Fruit fly (Drosophila melanogaster) whole organism, embryonic: ENCODE results near the gene inaE.

ENCODE experiments used
- Awh ChIP-seq: fragments of 200-800 bp; sonication (Bioruptor generic); IDR thresholded peaks from 2 replicates; pipeline ENCODE4, ENCODE4 v1.3.6; 2022; ENCODE audit warnings: missing biosample characterization, missing genetic modification characterization
- Bdp1 ChIP-seq: fragments of 200-800 bp; sonication (Bioruptor generic); optimal IDR thresholded peaks from 3 replicates; lab custom pipeline; 2016; ENCODE audit warnings: missing biosample characterization, missing genetic modification characterization
- CG12391 ChIP-seq: fragments of 200-800 bp; sonication (Bioruptor generic); optimal IDR thresholded peaks from 3 replicates; lab custom pipeline; 2018; ENCODE audit warnings: missing biosample characterization, mild to moderate bottlenecking, missing genetic modification characterization, moderate library complexity
- CG13123 ChIP-seq: fragments of 200-800 bp; sonication (Bioruptor generic); optimal IDR thresholded peaks from 2 replicates; lab custom pipeline; 2016; ENCODE audit warnings: missing biosample characterization, missing genetic modification characterization
- CG13296 ChIP-seq: fragments of 200-800 bp; sonication (Bioruptor generic); optimal IDR thresholded peaks from 3 replicates; lab custom pipeline; 2018; ENCODE audit warnings: missing biosample characterization, mild to moderate bottlenecking, missing genetic modification characterization
- CG15479 ChIP-seq: fragments of 200-800 bp; sonication (Bioruptor generic); optimal IDR thresholded peaks from 3 replicates; lab custom pipeline; 2019; ENCODE audit warnings: missing biosample characterization, mild to moderate bottlenecking, missing genetic modification characterization, moderate library complexity
- CG18262 ChIP-seq: fragments of 200-800 bp; optimal IDR thresholded peaks from 3 replicates; lab custom pipeline; 2019; ENCODE audit warnings: missing biosample characterization, mild to moderate bottlenecking, missing genetic modification characterization, moderate library complexity
- CG18619 ChIP-seq: fragments of 200-800 bp; sonication (Bioruptor generic); optimal IDR thresholded peaks from 3 replicates; lab custom pipeline; 2017; ENCODE audit warnings: missing biosample characterization, mild to moderate bottlenecking, missing genetic modification characterization
- CG30403 ChIP-seq: fragments of 200-800 bp; sonication (Bioruptor generic); optimal IDR thresholded peaks from 3 replicates; lab custom pipeline; 2016; ENCODE audit warnings: missing biosample characterization, missing genetic modification characterization
- CG31224 ChIP-seq: fragments of 200-800 bp; sonication (Bioruptor generic); IDR thresholded peaks from 2 replicates; pipeline ENCODE4 v1.3.6; 2022; ENCODE audit warnings: missing biosample characterization, missing genetic modification characterization
- CG32532 ChIP-seq: fragments of 200-800 bp; sonication (Bioruptor generic); IDR thresholded peaks from 2 replicates; pipeline ENCODE4 v1.3.6; 2022; ENCODE audit warnings: missing biosample characterization, missing genetic modification characterization
- CG42726 ChIP-seq: fragments of 200-800 bp; sonication (Bioruptor generic); IDR thresholded peaks from 2 replicates; pipeline ENCODE4 v1.3.6; 2022; ENCODE audit warnings: missing biosample characterization, missing genetic modification characterization; ENCODE audit not compliant: partially characterized antibody
- CG4328 ChIP-seq: fragments of 200-800 bp; sonication (Bioruptor generic); optimal IDR thresholded peaks from 3 replicates; lab custom pipeline; 2017; ENCODE audit warnings: missing biosample characterization, missing genetic modification reagents, missing genetic modification characterization
- CG43689 ChIP-seq: fragments of 200-800 bp; sonication (Bioruptor generic); IDR thresholded peaks from 2 replicates; pipeline ENCODE4 v1.3.6; 2022; ENCODE audit warnings: missing biosample characterization, missing genetic modification characterization
- CG5245 ChIP-seq: fragments of 200-800 bp; sonication (Bioruptor generic); optimal IDR thresholded peaks from 3 replicates; lab custom pipeline; 2016; ENCODE audit warnings: missing biosample characterization, missing genetic modification characterization
- CG7928 ChIP-seq: fragments of 200-800 bp; sonication (Bioruptor generic); optimal IDR thresholded peaks from 2 replicates; lab custom pipeline; 2017; ENCODE audit warnings: missing biosample characterization, mild to moderate bottlenecking, missing genetic modification characterization
- CG8765 ChIP-seq: fragments of 200-800 bp; sonication (Bioruptor generic); IDR thresholded peaks from 2 replicates; pipeline ENCODE4 v1.3.6; 2022; ENCODE audit warnings: missing biosample characterization, missing genetic modification characterization
- Camta ChIP-seq: fragments of 200-800 bp; sonication (Bioruptor generic); optimal IDR thresholded peaks from 2 replicates; lab custom pipeline; 2016; ENCODE audit warnings: missing biosample characterization, missing genetic modification characterization
- D19B ChIP-seq: fragments of 200-800 bp; sonication (Bioruptor generic); optimal IDR thresholded peaks from 2 replicates; lab custom pipeline; 2017; ENCODE audit warnings: missing biosample characterization, mild to moderate bottlenecking, missing genetic modification characterization
- Dbx ChIP-seq: fragments of 200-800 bp; sonication (Bioruptor generic); IDR thresholded peaks from 3 replicates; pipeline ENCODE4 v1.3.6; 2022; ENCODE audit warnings: missing biosample characterization, missing genetic modification characterization
- Doc3 ChIP-seq: fragments of 200-800 bp; sonication (Bioruptor generic); IDR thresholded peaks from 3 replicates; pipeline ENCODE4 v1.3.6; 2022; ENCODE audit warnings: missing biosample characterization, missing genetic modification characterization; ENCODE audit not compliant: partially characterized antibody
- Fer1 ChIP-seq: fragments of 200-800 bp; sonication (Bioruptor generic); optimal IDR thresholded peaks from 2 replicates; lab custom pipeline; 2017; ENCODE audit warnings: missing biosample characterization, mild to moderate bottlenecking, missing genetic modification characterization
- HLH4C ChIP-seq: fragments of 200-800 bp; sonication (Bioruptor generic); IDR thresholded peaks from 3 replicates; pipeline ENCODE4 v1.3.6; 2022; ENCODE audit warnings: missing biosample characterization, missing genetic modification characterization; ENCODE audit not compliant: partially characterized antibody
- HmgZ ChIP-seq: fragments of 200-800 bp; sonication (Bioruptor generic); optimal IDR thresholded peaks from 2 replicates; lab custom pipeline; 2018; ENCODE audit warnings: missing biosample characterization, mild to moderate bottlenecking, missing genetic modification characterization
- Optix ChIP-seq: fragments of 200-800 bp; sonication (Bioruptor generic); IDR thresholded peaks from 3 replicates; pipeline ENCODE4 v1.3.6; 2022; ENCODE audit warnings: missing biosample characterization, missing genetic modification characterization
- PHDP ChIP-seq: fragments of 200-800 bp; sonication (Bioruptor generic); optimal IDR thresholded peaks from 3 replicates; lab custom pipeline; 2018; ENCODE audit warnings: missing biosample characterization, mild to moderate bottlenecking, missing genetic modification characterization, moderate library complexity
- Rx ChIP-seq: fragments of 200-800 bp; sonication (Bioruptor generic); IDR thresholded peaks from 2 replicates; pipeline ENCODE4 v1.3.6; 2022; ENCODE audit warnings: missing biosample characterization, missing genetic modification characterization
- Sry-β ChIP-seq: fragments of 200-800 bp; sonication (Bioruptor generic); optimal IDR thresholded peaks from 2 replicates; lab custom pipeline; 2018; ENCODE audit warnings: missing biosample characterization, mild to moderate bottlenecking, missing genetic modification characterization, moderate library complexity
- Sry-δ ChIP-seq: fragments of 200-800 bp; sonication (Bioruptor generic); optimal IDR thresholded peaks from 2 replicates; lab custom pipeline; 2016; ENCODE audit warnings: missing biosample characterization, missing genetic modification characterization
- TFAM ChIP-seq: fragments of 200-800 bp; sonication (Bioruptor generic); optimal IDR thresholded peaks from 2 replicates; lab custom pipeline; 2017; ENCODE audit warnings: missing biosample characterization, missing genetic modification characterization, inconsistent platforms
- Taf1 ChIP-seq: fragments of 200-800 bp; sonication (Bioruptor generic); IDR thresholded peaks from 2 replicates; pipeline ENCODE4 v1.3.6; 2022; ENCODE audit warnings: missing biosample characterization, missing genetic modification characterization
- Trl ChIP-seq, 3 experiments: fragments of >200 bp in 2 of 3; fragments of 200-800 bp in 1 of 3; sonication (Bioruptor generic) in 1 of 3; optimal IDR thresholded peaks; 2 replicates in 1 of 3; 3 replicates in 2 of 3; lab custom pipeline; 2016 to 2017; ENCODE audit warnings: missing biosample characterization in 1 of 3, missing genetic modification characterization in 1 of 3
- ap ChIP-seq: fragments of 200-800 bp; sonication (Bioruptor generic); IDR thresholded peaks from 2 replicates; pipeline ENCODE4 v1.3.6; 2022; ENCODE audit warnings: missing biosample characterization, missing genetic modification characterization
- ewg ChIP-seq: fragments of 200-800 bp; sonication (Bioruptor generic); optimal IDR thresholded peaks from 3 replicates; lab custom pipeline; 2017; ENCODE audit warnings: mild to moderate bottlenecking, missing biosample characterization, missing genetic modification reagents, missing genetic modification characterization
- fd102C ChIP-seq: fragments of 200-800 bp; sonication (Bioruptor generic); optimal IDR thresholded peaks from 2 replicates; lab custom pipeline; 2018; ENCODE audit warnings: missing biosample characterization, mild to moderate bottlenecking, missing genetic modification characterization, moderate library complexity
- gcm ChIP-seq: fragments of 200-800 bp; sonication (Bioruptor generic); optimal IDR thresholded peaks from 2 replicates; lab custom pipeline; 2019; ENCODE audit warnings: missing biosample characterization, mild to moderate bottlenecking, missing genetic modification characterization, moderate library complexity
- luna ChIP-seq: fragments of 200-800 bp; sonication (Bioruptor generic); optimal IDR thresholded peaks from 2 replicates; lab custom pipeline; 2016; ENCODE audit warnings: missing biosample characterization, missing genetic modification characterization
- mirr ChIP-seq: fragments of 200-800 bp; sonication (Bioruptor generic); optimal IDR thresholded peaks from 3 replicates; lab custom pipeline; 2018; ENCODE audit warnings: missing biosample characterization, mild to moderate bottlenecking, missing genetic modification characterization
- onecut ChIP-seq: fragments of 200-800 bp; sonication (Bioruptor generic); IDR thresholded peaks from 2 replicates; pipeline ENCODE4 v1.3.6; 2022; ENCODE audit warnings: missing biosample characterization, missing genetic modification characterization
- peb ChIP-seq: fragments of 200-800 bp; sonication (Bioruptor generic); IDR thresholded peaks from 2 replicates; pipeline ENCODE4 v1.3.6; 2022; ENCODE audit warnings: missing biosample characterization, missing genetic modification characterization
- pho ChIP-seq: fragments of 200-800 bp; sonication (Bioruptor generic); optimal IDR thresholded peaks from 2 replicates; lab custom pipeline; 2016; ENCODE audit warnings: missing biosample characterization, missing genetic modification characterization
- pum ChIP-seq: fragments of 200-800 bp; sonication (Bioruptor generic); optimal IDR thresholded peaks from 2 replicates; lab custom pipeline; 2016; ENCODE audit warnings: missing biosample characterization, missing genetic modification characterization
- ro ChIP-seq: fragments of 200-800 bp; sonication (Bioruptor generic); IDR thresholded peaks from 2 replicates; pipeline ENCODE4 v1.3.6; 2022; ENCODE audit warnings: missing biosample characterization, missing genetic modification characterization
- salm ChIP-seq: fragments of 200-800 bp; sonication (Bioruptor generic); optimal IDR thresholded peaks from 2 replicates; lab custom pipeline; 2018; ENCODE audit warnings: missing biosample characterization, mild to moderate bottlenecking, missing genetic modification characterization
- shn ChIP-seq: fragments of 200-800 bp; sonication (Bioruptor generic); optimal IDR thresholded peaks from 3 replicates; lab custom pipeline; 2016; ENCODE audit warnings: missing biosample characterization, missing genetic modification characterization
- ssp ChIP-seq: fragments of 200-800 bp; sonication (Bioruptor generic); IDR thresholded peaks from 2 replicates; pipeline ENCODE4 v1.3.6; 2022; ENCODE audit warnings: missing biosample characterization, missing genetic modification characterization
- tgo ChIP-seq: fragments of 200-800 bp; sonication (Bioruptor generic); IDR thresholded peaks from 3 replicates; pipeline ENCODE4 v1.3.6; 2022; ENCODE audit warnings: missing biosample characterization, missing genetic modification characterization
- tna ChIP-seq: fragments of 200-800 bp; sonication (Bioruptor generic); IDR thresholded peaks from 2 replicates; pipeline ENCODE4 v1.3.6; 2022; ENCODE audit warnings: missing biosample characterization, missing genetic modification characterization; ENCODE audit not compliant: partially characterized antibody
- tx ChIP-seq: fragments of 200-800 bp; sonication (Bioruptor generic); optimal IDR thresholded peaks from 2 replicates; lab custom pipeline; 2016; ENCODE audit warnings: missing biosample characterization, missing genetic modification characterization
- unc-4 ChIP-seq: fragments of 200-800 bp; sonication (Bioruptor generic); IDR thresholded peaks from 2 replicates; pipeline ENCODE4 v1.3.6; 2022; ENCODE audit warnings: missing biosample characterization, missing genetic modification characterization; ENCODE audit not compliant: partially characterized antibody
- vnd ChIP-seq: fragments of 200-800 bp; sonication (Bioruptor generic); IDR thresholded peaks from 3 replicates; pipeline ENCODE4 v1.3.6; 2022; ENCODE audit warnings: missing biosample characterization, missing genetic modification characterization; ENCODE audit not compliant: partially characterized antibody

Gene inaE

DNA sequence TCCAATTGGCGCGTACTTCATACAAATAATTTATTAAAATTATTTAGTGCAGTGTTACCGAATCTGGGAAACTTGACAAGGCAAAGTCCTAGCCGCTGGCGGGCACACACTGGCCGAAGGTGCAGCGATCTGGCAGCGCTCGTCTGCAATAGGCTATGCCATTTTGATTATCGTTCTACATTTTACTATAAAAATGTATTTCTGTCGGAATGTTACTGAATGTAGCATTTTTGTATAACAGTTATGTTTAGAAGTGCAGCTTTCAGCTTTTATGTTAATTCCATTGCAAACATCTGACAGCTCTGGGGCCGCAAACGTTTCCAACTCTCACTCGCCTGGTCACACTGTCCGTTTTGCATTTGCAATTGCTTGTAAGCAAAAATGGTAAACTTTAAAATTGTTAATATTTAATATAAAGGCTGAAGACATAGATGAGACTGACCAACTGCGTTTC lies 38.9 kb upstream of the inaE start, which contains the start of gene Grip91 (continued):
- TF ChIP-seq CG42726 (GFP tag; lab: Robert Waterston, UW) (no peak), salm (tag; lab: Kevin White, UChicago) (no peak), onecut (GFP tag; lab: Robert Waterston, UW) (no peak), peb (GFP tag; lab: Robert Waterston, UW) (no peak), tna (no peak), Taf1 (GFP tag; lab: Robert Waterston, UW) (no peak), Doc3 (GFP tag; lab: Robert Waterston, UW) (no peak), CG31224 (GFP tag; lab: Robert Waterston, UW) (no peak), CG18262 (tag; lab: Kevin White, UChicago) (no peak), HLH4C (0 out of 3 replicates have a peak, but pooled peaks have one; percentile 35), vnd (no peak), Camta (GFP tag; lab: Kevin White, UChicago) (no peak), CG4328 (GFP tag; lab: Kevin White, UChicago) (no peak), CG30403 (peak; percentile 4), CG5245 (GFP tag; lab: Kevin White, UChicago) (no peak), CG13296 (GFP tag; lab: Kevin White, UChicago) (no peak), Sry-δ (GFP tag; lab: Kevin White, UChicago) (peak; percentile 39), CG18619 (no peak), HmgZ (peak; percentile 41), ssp (GFP tag; lab: Robert Waterston, UW) (no peak), Optix (no peak), ap (GFP tag; lab: Robert Waterston, UW) (no peak), CG8765 (GFP tag; lab: Robert Waterston, UW) (no peak), pho (GFP tag; lab: Kevin White, UChicago) (peak; percentile 14), Trl (optimal IDR thresholded peaks at IDR 0.05; lab: Kevin White, UChicago) (peak in 1 of 2 experiments; percentile 7), Trl (GFP tag; optimal IDR thresholded peaks at IDR 0.05; lab: Kevin White, UChicago) (no peak), mirr (no peak), pum (no peak), CG15479 (no peak), CG32532 (GFP tag; lab: Robert Waterston, UW) (no peak), Dbx (GFP tag; lab: Robert Waterston, UW) (peak; percentile 26; the same call in 1 of the 3 replicates), CG13123 (GFP tag; lab: Kevin White, UChicago) (no peak), tx (GFP tag; lab: Kevin White, UChicago) (no peak), Fer1 (no peak), Rx (GFP tag; lab: Robert Waterston, UW) (no peak), Bdp1 (no peak), ewg (GFP tag; lab: Kevin White, UChicago) (no peak), ro (GFP tag; lab: Robert Waterston, UW) (no peak), CG12391 (tag; lab: Kevin White, UChicago) (peak; percentile 5), D19B (GFP tag; lab: Kevin White, UChicago) (no peak), PHDP (tag; lab: Kevin White, UChicago) (no peak), tgo (GFP tag; lab: Robert Waterston, UW) (no peak), fd102C (no peak), Awh (GFP tag; lab: Robert Waterston, UW) (no peak), unc-4 (GFP tag; lab: Robert Waterston, UW) (no peak; the same call in 1 of the 2 replicates), Sry-β (GFP tag; lab: Kevin White, UChicago) (no peak), gcm (GFP tag; lab: Kevin White, UChicago) (no peak), shn (GFP tag; lab: Kevin White, UChicago) (no peak), TFAM (GFP tag; lab: Kevin White, UChicago) (no peak), CG7928 (GFP tag; lab: Kevin White, UChicago) (no peak), luna (GFP tag; lab: Kevin White, UChicago) (no peak), CG43689 (GFP tag; lab: Robert Waterston, UW) (no peak)
